Worm (Caenorhabditis elegans) whole organism, L1 larva: ENCODE measurements around the gene nhr-261.

Experiments used
- C04F5.9 ChIP-seq: sonication (generic microtip); optimal IDR thresholded peaks from 2 replicates; lab custom pipeline; 2016; ENCODE audit warnings: missing genetic modification characterization, missing compliant biosample characterization
- C34B4.2 ChIP-seq: sonication (generic microtip); optimal IDR thresholded peaks from 2 replicates; lab custom pipeline; 2017; ENCODE audit warnings: mild to moderate bottlenecking, missing genetic modification characterization, missing compliant biosample characterization
- F16B12.6 ChIP-seq: fragments of 150-350 bp; optimal IDR thresholded peaks from 2 replicates; lab custom pipeline; 2014; ENCODE audit warnings: missing biosample characterization, missing genetic modification characterization
- Y116A8C.19 ChIP-seq: sonication (generic microtip); optimal IDR thresholded peaks from 2 replicates; lab custom pipeline; 2016; ENCODE audit warnings: missing compliant biosample characterization, missing genetic modification characterization, borderline replicate concordance
- aha-1 ChIP-seq: fragments of 150-350 bp; optimal IDR thresholded peaks from 2 replicates; lab custom pipeline; 2014; ENCODE audit warnings: missing biosample characterization, missing genetic modification characterization
- aly-2 ChIP-seq: fragments of 150-350 bp; optimal IDR thresholded peaks from 2 replicates; lab custom pipeline; 2014; ENCODE audit warnings: missing biosample characterization, missing genetic modification characterization
- ceh-63 ChIP-seq: fragments of 200-800 bp; sonication (Bioruptor generic); optimal IDR thresholded peaks from 2 replicates; lab custom pipeline; 2018; ENCODE audit warnings: mild to moderate bottlenecking, missing genetic modification characterization, missing compliant biosample characterization
- ceh-8 ChIP-seq: fragments of 200-800 bp; sonication (Bioruptor generic); optimal IDR thresholded peaks from 2 replicates; lab custom pipeline; 2018; ENCODE audit warnings: mild to moderate bottlenecking, missing genetic modification characterization, moderate library complexity, missing compliant biosample characterization
- ceh-82 ChIP-seq, 3 experiments: fragments of 150-350 bp in 1 of 3; sonication (generic microtip) in 2 of 3; optimal IDR thresholded peaks; 2 replicates each; lab custom pipeline; 2014 to 2017; ENCODE audit warnings: missing biosample characterization in 3 of 3, missing genetic modification characterization in 3 of 3
- ceh-88 ChIP-seq: fragments of 200-800 bp; sonication (Bioruptor generic); IDR thresholded peaks from 2 replicates; pipeline ENCODE4 v1.3.6; 2022; ENCODE audit warnings: missing genetic modification characterization, missing compliant biosample characterization
- ceh-90 ChIP-seq: sonication (generic microtip); optimal IDR thresholded peaks from 2 replicates; lab custom pipeline; 2016; ENCODE audit warnings: missing genetic modification characterization, missing compliant biosample characterization
- dsc-1 ChIP-seq: sonication (generic microtip); optimal IDR thresholded peaks from 2 replicates; lab custom pipeline; 2016; ENCODE audit warnings: mild to moderate bottlenecking, missing genetic modification characterization, missing compliant biosample characterization
- egl-13 ChIP-seq: sonication (generic microtip); optimal IDR thresholded peaks from 2 replicates; lab custom pipeline; 2016; ENCODE audit warnings: missing genotype, missing genetic modification reagents, missing genetic modification characterization, missing compliant biosample characterization
- elt-3 ChIP-seq, 6 experiments: fragments of 150-350 bp in 1 of 6; sonication (generic microtip); optimal IDR thresholded peaks; 2 replicates each; lab custom pipeline; 2017 to 2018; ENCODE audit warnings: missing biosample characterization in 6 of 6, missing genetic modification characterization in 6 of 6, inconsistent platforms in 1 of 6
- fkh-10 ChIP-seq: sonication (generic microtip); optimal IDR thresholded peaks from 2 replicates; lab custom pipeline; 2017; ENCODE audit warnings: missing biosample characterization, missing genetic modification reagents, missing genetic modification characterization
- fkh-4 ChIP-seq: sonication (generic microtip); optimal IDR thresholded peaks from 2 replicates; lab custom pipeline; 2016; ENCODE audit warnings: missing compliant biosample characterization, missing genetic modification characterization, borderline replicate concordance
- fos-1 ChIP-seq: fragments of 150-350 bp; optimal IDR thresholded peaks from 2 replicates; lab custom pipeline; 2014; ENCODE audit warnings: missing biosample characterization, missing genetic modification characterization
- grh-1 ChIP-seq: fragments of 200-800 bp; sonication (Bioruptor generic); IDR thresholded peaks from 2 replicates; pipeline ENCODE4 v1.3.6; 2022; ENCODE audit warnings: missing genetic modification reagents, missing genetic modification characterization, missing compliant biosample characterization
- hlh-4 ChIP-seq: sonication (generic microtip); optimal IDR thresholded peaks from 2 replicates; lab custom pipeline; 2016; ENCODE audit warnings: mild to moderate bottlenecking, missing genetic modification characterization, missing compliant biosample characterization
- irx-1 ChIP-seq: sonication (generic microtip); optimal IDR thresholded peaks from 2 replicates; lab custom pipeline; 2016; ENCODE audit warnings: missing genetic modification characterization, missing compliant biosample characterization
- jun-1 ChIP-seq: fragments of 150-350 bp; optimal IDR thresholded peaks from 2 replicates; lab custom pipeline; 2014; ENCODE audit warnings: missing biosample characterization, missing genetic modification reagents, missing genetic modification characterization
- lin-15B ChIP-seq: fragments of 150-350 bp; sonication (generic microtip); optimal IDR thresholded peaks from 3 replicates; lab custom pipeline; 2014; ENCODE audit warnings: missing biosample characterization, missing genetic modification characterization
- lin-39 ChIP-seq: fragments of 150-350 bp; optimal IDR thresholded peaks from 2 replicates; lab custom pipeline; 2014; ENCODE audit warnings: missing biosample characterization, missing genetic modification reagents, missing genetic modification characterization
- lir-3 ChIP-seq: sonication (generic microtip); optimal IDR thresholded peaks from 2 replicates; lab custom pipeline; 2016; ENCODE audit warnings: mild to moderate bottlenecking, missing genetic modification characterization, moderate library complexity, missing compliant biosample characterization; ENCODE audit not compliant: poor library complexity
- mdl-1 ChIP-seq, 2 experiments: fragments of 150-350 bp; optimal IDR thresholded peaks; 2 replicates each; lab custom pipeline; 2014 to 2017; ENCODE audit warnings: missing biosample characterization in 2 of 2, missing genetic modification characterization in 2 of 2, inconsistent platforms in 1 of 2
- mep-1 ChIP-seq: fragments of 150-350 bp; optimal IDR thresholded peaks from 2 replicates; lab custom pipeline; 2014; ENCODE audit warnings: missing biosample characterization, missing genetic modification characterization
- nhr-11 ChIP-seq: fragments of 150-350 bp; optimal IDR thresholded peaks from 2 replicates; lab custom pipeline; 2014; ENCODE audit warnings: missing biosample characterization, missing genetic modification characterization
- nhr-12 ChIP-seq: sonication (generic microtip); optimal IDR thresholded peaks from 2 replicates; lab custom pipeline; 2017; ENCODE audit warnings: missing biosample characterization, missing genetic modification characterization
- nhr-19 ChIP-seq: fragments of 200-800 bp; sonication (Bioruptor generic); conservative IDR thresholded peaks from 2 replicates; pipeline ENCODE4 v1.3.6; 2022; ENCODE audit warnings: missing genetic modification characterization, missing compliant biosample characterization
- nhr-71 ChIP-seq: sonication (generic microtip); optimal IDR thresholded peaks from 2 replicates; lab custom pipeline; 2016; ENCODE audit warnings: mild to moderate bottlenecking, missing genetic modification characterization, moderate library complexity, missing compliant biosample characterization
- nhr-90 ChIP-seq: sonication (generic microtip); optimal IDR thresholded peaks from 2 replicates; lab custom pipeline; 2016; ENCODE audit warnings: mild to moderate bottlenecking, missing genetic modification characterization, missing compliant biosample characterization; ENCODE audit not compliant: poor library complexity
- pag-3 ChIP-seq: sonication (generic microtip); optimal IDR thresholded peaks from 2 replicates; lab custom pipeline; 2017; ENCODE audit warnings: missing genetic modification characterization, mild to moderate bottlenecking, missing compliant biosample characterization, antibody characterized with exemption, borderline replicate concordance; ENCODE audit not compliant: insufficient read depth
- snpc-4 ChIP-seq: fragments of 150-350 bp; optimal IDR thresholded peaks from 2 replicates; lab custom pipeline; 2014; ENCODE audit warnings: missing biosample characterization, missing genetic modification characterization
- snu-23 ChIP-seq: sonication (generic microtip); optimal IDR thresholded peaks from 2 replicates; lab custom pipeline; 2016; ENCODE audit warnings: missing genetic modification characterization, missing compliant biosample characterization
- sox-4 ChIP-seq: sonication (generic microtip); optimal IDR thresholded peaks from 2 replicates; lab custom pipeline; 2016; ENCODE audit warnings: missing genetic modification characterization, missing compliant biosample characterization
- swsn-7 ChIP-seq: sonication (generic microtip); optimal IDR thresholded peaks from 2 replicates; lab custom pipeline; 2016; ENCODE audit warnings: missing genetic modification characterization, missing compliant biosample characterization
- tbx-2 ChIP-seq: sonication (generic microtip); optimal IDR thresholded peaks from 2 replicates; lab custom pipeline; 2016; ENCODE audit warnings: missing genetic modification characterization, missing compliant biosample characterization
- tlp-1 ChIP-seq: fragments of 150-350 bp; optimal IDR thresholded peaks from 2 replicates; lab custom pipeline; 2014; ENCODE audit warnings: missing biosample characterization, missing genetic modification characterization
- unc-30 ChIP-seq: sonication (generic microtip); optimal IDR thresholded peaks from 2 replicates; lab custom pipeline; 2017; ENCODE audit warnings: missing biosample characterization, missing genetic modification characterization
- unc-62 ChIP-seq: fragments of 150-350 bp; optimal IDR thresholded peaks from 2 replicates; lab custom pipeline; 2014; ENCODE audit warnings: missing biosample characterization, missing genetic modification reagents, missing genetic modification characterization
- unc-86 ChIP-seq: sonication (generic microtip); optimal IDR thresholded peaks from 2 replicates; lab custom pipeline; 2016; ENCODE audit warnings: missing genetic modification characterization, missing compliant biosample characterization
- ztf-11 ChIP-seq, 2 experiments: sonication (generic microtip); optimal IDR thresholded peaks; 2 replicates each; lab custom pipeline; 2016 to 2017; ENCODE audit warnings: missing genetic modification characterization in 2 of 2, missing biosample characterization in 1 of 2, missing compliant biosample characterization in 1 of 2
- ztf-4 ChIP-seq: fragments of 150-350 bp; optimal IDR thresholded peaks from 2 replicates; lab custom pipeline; 2014; ENCODE audit warnings: missing biosample characterization, missing genetic modification characterization

nhr-261 gene

DNA sequence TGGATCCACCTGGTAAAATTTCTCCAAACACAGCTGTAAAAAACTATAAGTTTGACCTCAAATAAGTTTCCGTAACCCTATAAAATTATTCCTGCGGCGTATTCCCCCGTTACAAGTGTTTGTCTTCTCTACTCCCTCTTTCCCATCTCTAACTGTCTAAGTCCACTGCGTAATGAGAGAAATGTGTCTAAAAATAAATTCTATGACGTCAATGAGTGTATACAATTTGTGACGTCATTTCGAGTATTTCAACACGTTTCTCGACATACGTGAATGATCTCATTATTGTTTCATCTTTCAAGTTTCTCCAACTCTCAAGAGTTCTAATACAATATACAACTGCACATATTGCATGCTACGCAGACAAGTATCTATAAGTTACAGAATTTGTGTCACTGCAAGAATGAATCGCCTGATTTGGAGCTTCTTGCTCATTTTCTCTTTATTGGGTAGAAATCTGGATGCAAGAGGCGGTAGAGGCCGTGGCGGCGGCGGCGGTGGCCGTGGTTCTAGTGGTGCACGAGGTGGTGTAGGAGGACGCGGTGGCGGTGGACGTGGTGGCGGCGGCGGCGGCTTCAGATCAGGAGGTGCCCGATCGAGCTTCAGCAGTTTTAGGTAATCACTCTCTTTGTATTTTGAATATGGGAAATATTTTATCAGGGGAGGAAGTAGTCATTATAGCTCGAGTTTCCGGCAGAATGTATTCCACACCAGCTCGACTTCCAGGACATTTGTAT lies 33.4 kb upstream of the nhr-261 start, which contains the start of gene F53C3.6 (continued):
- TF ChIP-seq ceh-88 (GFP tag; lab: Robert Waterston, UW) (peak; percentile 26; the same call in 1 of the 2 replicates), aly-2 (tag; lab: Kevin White, UChicago) (no peak), ztf-11 (tag; optimal IDR thresholded peaks at IDR 0.05; lab: Kevin White, UChicago) (no peak), lir-3 (tag; lab: Kevin White, UChicago) (peak; percentile 72), tlp-1 (no peak), ceh-90 (no peak), unc-30 (tag; lab: Kevin White, UChicago) (no peak), pag-3 (tag; lab: Kevin White, UChicago) (no peak), grh-1 (peak; percentile 40), ztf-4 (tag; lab: Kevin White, UChicago) (peak; percentile 60), aha-1 (tag; lab: Kevin White, UChicago) (no peak), C04F5.9 (tag; lab: Kevin White, UChicago) (no peak), fos-1 (peak; percentile 51), snpc-4 (tag; lab: Kevin White, UChicago) (peak; percentile 26), irx-1 (tag; lab: Kevin White, UChicago) (peak; percentile 44), hlh-4 (tag; lab: Kevin White, UChicago) (no peak), lin-15B (tag; lab: Kevin White, UChicago) (no peak), nhr-12 (tag; lab: Kevin White, UChicago) (no peak), swsn-7 (peak; percentile 69), unc-86 (tag; lab: Kevin White, UChicago) (peak; percentile 67), ceh-8 (GFP tag; lab: Kevin White, UChicago) (peak; percentile 77), sox-4 (peak; percentile 48), ceh-82 (tag; optimal IDR thresholded peaks at IDR 0.05; lab: Kevin White, UChicago) (peak in 2 of 3 experiments; percentile 36 to 67), jun-1 (tag; lab: Kevin White, UChicago) (peak; percentile 28), fkh-10 (GFP tag; lab: Kevin White, UChicago) (no peak), nhr-19 (GFP tag; lab: Robert Waterston, UW) (peak; percentile 53), dsc-1 (tag; lab: Kevin White, UChicago) (peak; percentile 71), mdl-1 (tag; optimal IDR thresholded peaks at IDR 0.05; lab: Kevin White, UChicago) (peak in 1 of 2 experiments; percentile 55), C34B4.2 (no peak), fkh-4 (tag; lab: Kevin White, UChicago) (no peak), mep-1 (tag; lab: Kevin White, UChicago) (peak; percentile 71), Y116A8C.19 (tag; lab: Kevin White, UChicago) (no peak), elt-3 (tag; optimal IDR thresholded peaks at IDR 0.05; lab: Kevin White, UChicago) (peak in 2 of 6 experiments; percentile 2 to 66), tbx-2 (peak; percentile 65), unc-62 (no peak), snu-23 (GFP tag; lab: Kevin White, UChicago) (peak; percentile 61), nhr-71 (tag; lab: Kevin White, UChicago) (peak; percentile 91), lin-39 (peak; percentile 47), nhr-11 (tag; lab: Kevin White, UChicago) (peak; percentile 24), nhr-90 (tag; lab: Kevin White, UChicago) (peak; percentile 21), ceh-63 (GFP tag; lab: Kevin White, UChicago) (no peak), egl-13 (tag; lab: Kevin White, UChicago) (peak; percentile 64), F16B12.6 (tag; lab: Kevin White, UChicago) (no peak)
